Worm (Caenorhabditis elegans) whole organism, L2 larva: ENCODE results near the gene twk-16.

Experiments
- C34F6.9 ChIP-seq: fragments of 150-350 bp; optimal IDR thresholded peaks from 2 replicates; lab custom pipeline; 2014; ENCODE audit warnings: missing biosample characterization, missing genetic modification characterization
- F13H6.1 ChIP-seq: sonication (generic microtip); optimal IDR thresholded peaks from 2 replicates; lab custom pipeline; 2016; ENCODE audit warnings: missing genetic modification characterization, missing compliant biosample characterization
- R02D3.7 ChIP-seq: fragments of 150-350 bp; optimal IDR thresholded peaks from 2 replicates; lab custom pipeline; 2014; ENCODE audit warnings: missing biosample characterization, missing genetic modification characterization
- Y55F3AM.14 ChIP-seq: fragments of 200-800 bp; sonication (Bioruptor generic); optimal IDR thresholded peaks from 2 replicates; lab custom pipeline; 2018; ENCODE audit warnings: mild to moderate bottlenecking, missing genetic modification characterization, missing compliant biosample characterization
- ZK546.5 ChIP-seq: sonication (generic microtip); optimal IDR thresholded peaks from 2 replicates; lab custom pipeline; 2017; ENCODE audit warnings: missing biosample characterization, missing genetic modification characterization
- alr-1 ChIP-seq: fragments of 150-350 bp; optimal IDR thresholded peaks from 2 replicates; lab custom pipeline; 2014; ENCODE audit warnings: missing biosample characterization, missing genetic modification characterization
- aly-2 ChIP-seq: fragments of 150-350 bp; optimal IDR thresholded peaks from 2 replicates; lab custom pipeline; 2014; ENCODE audit warnings: missing biosample characterization, missing genetic modification characterization
- ama-1 ChIP-seq: fragments of 150-350 bp; optimal IDR thresholded peaks from 2 replicates; lab custom pipeline; 2018; ENCODE audit warnings: inconsistent platforms
- ceh-16 ChIP-seq: fragments of 150-350 bp; optimal IDR thresholded peaks from 2 replicates; lab custom pipeline; 2014; ENCODE audit warnings: missing biosample characterization, missing genetic modification characterization
- ceh-82 ChIP-seq: fragments of 150-350 bp; optimal IDR thresholded peaks from 2 replicates; lab custom pipeline; 2014; ENCODE audit warnings: missing biosample characterization, missing genetic modification characterization
- crh-2 ChIP-seq: sonication (generic microtip); optimal IDR thresholded peaks from 2 replicates; lab custom pipeline; 2017; ENCODE audit warnings: missing biosample characterization, missing genetic modification characterization
- dmd-4 ChIP-seq: sonication (generic microtip); optimal IDR thresholded peaks from 2 replicates; lab custom pipeline; 2017; ENCODE audit warnings: missing biosample characterization, missing genetic modification characterization
- egl-27 ChIP-seq: sonication (generic microtip); optimal IDR thresholded peaks from 3 replicates; lab custom pipeline; 2017; ENCODE audit warnings: missing biosample characterization, missing genetic modification reagents, missing genetic modification characterization
- elt-1 ChIP-seq: fragments of 150-350 bp; optimal IDR thresholded peaks from 2 replicates; lab custom pipeline; 2014; ENCODE audit warnings: missing biosample characterization, missing genetic modification characterization
- fos-1 ChIP-seq: fragments of 150-350 bp; optimal IDR thresholded peaks from 2 replicates; lab custom pipeline; 2014; ENCODE audit warnings: missing biosample characterization, missing genetic modification characterization
- gmeb-1 ChIP-seq: fragments of 150-350 bp; optimal IDR thresholded peaks from 2 replicates; lab custom pipeline; 2014; ENCODE audit warnings: missing biosample characterization, missing genetic modification characterization
- lin-11 ChIP-seq: fragments of 150-350 bp; sonication (generic microtip); optimal IDR thresholded peaks from 2 replicates; lab custom pipeline; 2014; ENCODE audit warnings: missing biosample characterization, missing genetic modification characterization, inconsistent platforms, mixed read lengths
- lin-13 ChIP-seq: fragments of 150-350 bp; optimal IDR thresholded peaks from 2 replicates; lab custom pipeline; 2014; ENCODE audit warnings: missing biosample characterization, missing genetic modification reagents, missing genetic modification characterization
- lin-39 ChIP-seq: fragments of 150-350 bp; optimal IDR thresholded peaks from 2 replicates; lab custom pipeline; 2014; ENCODE audit warnings: missing biosample characterization, missing genetic modification reagents, missing genetic modification characterization
- mab-5 ChIP-seq: fragments of 150-350 bp; optimal IDR thresholded peaks from 2 replicates; lab custom pipeline; 2014; ENCODE audit warnings: missing biosample characterization, missing genetic modification characterization
- mbf-1 ChIP-seq: sonication (generic microtip); optimal IDR thresholded peaks from 2 replicates; lab custom pipeline; 2017; ENCODE audit warnings: missing biosample characterization, missing genetic modification characterization
- nhr-10 ChIP-seq: sonication (generic microtip); optimal IDR thresholded peaks from 2 replicates; lab custom pipeline; 2017; ENCODE audit warnings: missing biosample characterization, missing genetic modification characterization
- nhr-11 ChIP-seq: fragments of 150-350 bp; optimal IDR thresholded peaks from 2 replicates; lab custom pipeline; 2014; ENCODE audit warnings: missing biosample characterization, missing genetic modification characterization
- nhr-12 ChIP-seq: fragments of 150-350 bp; optimal IDR thresholded peaks from 2 replicates; lab custom pipeline; 2014; ENCODE audit warnings: missing biosample characterization, missing genetic modification characterization
- nhr-23 ChIP-seq: fragments of 150-350 bp; optimal IDR thresholded peaks from 2 replicates; lab custom pipeline; 2014; ENCODE audit warnings: missing biosample characterization, missing genetic modification reagents, missing genetic modification characterization
- nhr-25 ChIP-seq: fragments of 150-350 bp; sonication (generic microtip); optimal IDR thresholded peaks from 3 replicates; lab custom pipeline; 2014; ENCODE audit warnings: missing biosample characterization, missing genetic modification characterization
- peb-1 ChIP-seq: fragments of 150-350 bp; optimal IDR thresholded peaks from 2 replicates; lab custom pipeline; 2014; ENCODE audit warnings: missing biosample characterization, missing genetic modification characterization
- sem-4 ChIP-seq: fragments of 150-350 bp; optimal IDR thresholded peaks from 2 replicates; lab custom pipeline; 2014; ENCODE audit warnings: missing biosample characterization, missing genetic modification reagents, missing genetic modification characterization
- sma-3 ChIP-seq: sonication (generic microtip); optimal IDR thresholded peaks from 2 replicates; lab custom pipeline; 2016; ENCODE audit warnings: missing genetic modification reagents, missing genetic modification characterization, missing compliant biosample characterization
- sma-9 ChIP-seq, 2 experiments: fragments of 150-350 bp in 1 of 2; sonication (generic microtip) in 1 of 2; optimal IDR thresholded peaks; 2 replicates each; lab custom pipeline; 2014 to 2016; ENCODE audit warnings: missing genetic modification characterization in 2 of 2, mild to moderate bottlenecking in 1 of 2, missing biosample characterization in 1 of 2, missing compliant biosample characterization in 1 of 2, missing genetic modification reagents in 1 of 2, moderate library complexity in 1 of 2
- snpc-4 ChIP-seq: fragments of 150-350 bp; optimal IDR thresholded peaks from 2 replicates; lab custom pipeline; 2014; ENCODE audit warnings: missing biosample characterization, missing genetic modification characterization
- unc-39 ChIP-seq: fragments of 150-350 bp; optimal IDR thresholded peaks from 2 replicates; lab custom pipeline; 2014; ENCODE audit warnings: missing biosample characterization, missing genetic modification characterization
- unc-55 ChIP-seq: fragments of 150-350 bp; sonication (generic microtip); optimal IDR thresholded peaks from 3 replicates; lab custom pipeline; 2014; ENCODE audit warnings: missing biosample characterization, missing genetic modification reagents, missing genetic modification characterization
- unc-62 ChIP-seq: fragments of 150-350 bp; optimal IDR thresholded peaks from 2 replicates; lab custom pipeline; 2014; ENCODE audit warnings: missing biosample characterization, missing genetic modification reagents, missing genetic modification characterization
- ztf-11 ChIP-seq: sonication (generic microtip); optimal IDR thresholded peaks from 2 replicates; lab custom pipeline; 2017; ENCODE audit warnings: missing biosample characterization, missing genetic modification characterization
- ztf-4 ChIP-seq: fragments of 150-350 bp; optimal IDR thresholded peaks from 2 replicates; lab custom pipeline; 2014; ENCODE audit warnings: missing biosample characterization, missing genetic modification characterization

The twk-16 gene

DNA sequence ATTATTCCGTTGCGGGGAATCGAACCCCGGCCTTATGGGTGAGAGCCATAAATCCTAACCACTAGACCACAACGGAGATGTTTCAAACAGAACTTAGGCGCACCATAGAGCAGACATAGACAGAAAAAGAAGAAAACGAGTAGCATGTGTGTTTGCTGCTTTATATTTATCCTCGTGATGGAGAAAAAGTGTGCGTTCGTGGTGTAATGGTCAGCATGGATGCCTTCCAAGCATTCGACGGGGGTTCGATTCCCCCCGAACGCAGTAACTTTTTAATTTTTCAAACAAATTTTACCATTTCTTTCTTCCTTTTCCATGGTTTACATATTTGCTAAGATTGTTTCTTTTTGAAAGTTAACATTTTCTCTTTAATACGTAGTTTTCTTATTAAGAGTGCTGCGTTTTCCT lies 44.9 kb upstream of the twk-16 start (continued):
- TF ChIP-seq unc-39 (tag; lab: Kevin White, UChicago) (no peak), sma-3 (GFP tag; lab: Kevin White, UChicago) (peak; percentile 87), sem-4 (tag; lab: Kevin White, UChicago) (peak; percentile 81), unc-55 (peak; percentile 97), mab-5 (tag; lab: Kevin White, UChicago) (peak; percentile 91), C34F6.9 (peak; percentile 84), lin-11 (tag; lab: Kevin White, UChicago) (peak; percentile 87), ztf-4 (peak; percentile 85), nhr-12 (peak; percentile 48), lin-13 (GFP tag; lab: Kevin White, UChicago) (peak; percentile 90), sma-9 (GFP tag; optimal IDR thresholded peaks at IDR 0.05; lab: Kevin White, UChicago) (peak; percentile 95), sma-9 (tag; optimal IDR thresholded peaks at IDR 0.05; lab: Kevin White, UChicago) (no peak), ceh-16 (tag; lab: Kevin White, UChicago) (peak; percentile 34), unc-62 (no peak), aly-2 (tag; lab: Kevin White, UChicago) (peak; percentile 41), mbf-1 (tag; lab: Kevin White, UChicago) (peak; percentile 59), egl-27 (tag; lab: Kevin White, UChicago) (peak; percentile 94), crh-2 (peak; percentile 92), ceh-82 (peak; percentile 15), ama-1 (lab: Kevin White, UChicago) (peak; percentile 62), Y55F3AM.14 (peak; percentile 94), gmeb-1 (tag; lab: Kevin White, UChicago) (peak; percentile 81)

ce11 chrX:3040021-3040420 lies 40.9 kb upstream of the twk-16 start:
- TF ChIP-seq egl-27 (tag; lab: Kevin White, UChicago) (no peak), mab-5 (tag; lab: Kevin White, UChicago) (no peak), gmeb-1 (tag; lab: Kevin White, UChicago) (no peak), elt-1 (no peak), unc-39 (tag; lab: Kevin White, UChicago) (no peak), ztf-4 (no peak)
- TF ChIP-seq, all 48 proteins: peak for 0

DNA sequence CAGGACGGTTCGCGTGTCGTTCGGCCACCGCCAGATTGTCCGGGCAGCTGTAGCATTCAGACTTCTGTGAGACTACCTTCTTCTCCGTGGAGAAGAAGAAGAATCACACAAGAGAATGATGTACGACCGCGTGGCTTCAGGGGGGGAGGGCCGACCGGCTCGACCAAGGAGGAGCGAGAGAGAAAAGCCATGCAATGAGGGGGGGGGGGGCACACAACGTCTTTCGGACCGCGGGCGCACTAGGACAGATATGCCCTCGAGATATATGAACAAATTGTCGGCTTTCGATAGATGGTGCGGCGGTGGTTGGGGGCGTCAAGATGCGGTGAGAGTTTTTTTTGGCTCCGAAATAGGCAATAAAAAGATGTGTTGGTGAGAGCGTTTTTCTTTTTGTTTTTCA lies 40.3 kb upstream of the twk-16 start:
- TF ChIP-seq nhr-25 (tag; lab: Kevin White, UChicago) (no peak), unc-55 (no peak), nhr-11 (tag; lab: Kevin White, UChicago) (no peak), lin-13 (GFP tag; lab: Kevin White, UChicago) (no peak), peb-1 (tag; lab: Kevin White, UChicago) (no peak), alr-1 (tag; lab: Kevin White, UChicago) (no peak), C34F6.9 (no peak), R02D3.7 (no peak), ceh-16 (tag; lab: Kevin White, UChicago) (no peak), nhr-23 (tag; lab: Kevin White, UChicago) (no peak)

ce11 chrX:3045466-3045865 lies 35.5 kb upstream of the twk-16 start, which contains the start of gene cnnm-3:
cnnm-3 (minus strand) TSS chrX:3045847.
- no peak for TF ChIP-seq nhr-12
- TF ChIP-seq mbf-1 (tag; lab: Kevin White, UChicago) = no peak
- no peak for TF ChIP-seq mab-5 (tag; lab: Kevin White, UChicago)
- no peak for TF ChIP-seq ZK546.5 (tag; lab: Kevin White, UChicago)
- no peak for TF ChIP-seq fos-1 (tag; lab: Kevin White, UChicago)
- no peak for TF ChIP-seq ceh-82
- no peak for TF ChIP-seq ama-1 (lab: Kevin White, UChicago)
- no peak for TF ChIP-seq F13H6.1 (tag; lab: Kevin White, UChicago)
- TF ChIP-seq nhr-10 (tag; lab: Kevin White, UChicago) = no peak
- TF ChIP-seq snpc-4 (tag; lab: Kevin White, UChicago) = no peak
- no peak for TF ChIP-seq egl-27 (tag; lab: Kevin White, UChicago)
- TF ChIP-seq ztf-4 = no peak
- TF ChIP-seq ztf-11 (tag; lab: Kevin White, UChicago) = no peak
- no peak for TF ChIP-seq elt-1
- no peak for TF ChIP-seq sem-4 (tag; lab: Kevin White, UChicago)
- no peak for TF ChIP-seq lin-39 (tag; lab: Kevin White, UChicago)
- TF ChIP-seq lin-11 (tag; lab: Kevin White, UChicago) = no peak

- TF ChIP-seq dmd-4 (tag; lab: Kevin White, UChicago) (no peak), mbf-1 (tag; lab: Kevin White, UChicago) (no peak), fos-1 (tag; lab: Kevin White, UChicago) (peak; percentile 52), gmeb-1 (tag; lab: Kevin White, UChicago) (no peak)
These were observed 33.7 kb upstream of the twk-16 start for ce11 chrX:3047224-3047623.
